Worm (Caenorhabditis elegans): ENCODE measurements around the gene T21D12.11.

Gene T21D12.11

ce11 chrIV:255379-255857, 13.8 kb upstream of the T21D12.11 start, which contains the start of gene rcat-1 (continued):
- TF ChIP-seq hlh-30 (tag; optimal IDR thresholded peaks at IDR 0.05; ENCODE audit: insufficient read depth) (peak; percentile 88), gei-8 (GFP tag; optimal IDR thresholded peaks at IDR 0.05) (no peak), ceh-28 (tag; optimal IDR thresholded peaks at IDR 0.05) (no peak), mdl-1 (tag; optimal IDR thresholded peaks at IDR 0.05) (peak in 1 of 2 experiments; percentile 55), lin-1 (GFP tag; IDR thresholded peaks at IDR 0.05) (no peak), fkh-10 (GFP tag; optimal IDR thresholded peaks at IDR 0.05) (no peak), aly-2 (tag; optimal IDR thresholded peaks at IDR 0.05) (no peak), dve-1 (tag; optimal IDR thresholded peaks at IDR 0.05; ENCODE audit: insufficient read depth) (peak; percentile 83), nhr-11 (tag; optimal IDR thresholded peaks at IDR 0.05) (peak; percentile 73), lsy-2 (tag; optimal IDR thresholded peaks at IDR 0.05) (peak; percentile 29 to 90), dpl-1 (GFP tag; optimal IDR thresholded peaks at IDR 0.05) (peak; percentile 95), aha-1 (tag) (no peak), nhr-6 (tag; optimal IDR thresholded peaks at IDR 0.05) (peak; percentile 89), ztf-7 (tag; optimal IDR thresholded peaks at IDR 0.05) (peak; percentile 22), dmd-6 (GFP tag; IDR thresholded peaks at IDR 0.05) (no peak), spr-3 (GFP tag; optimal IDR thresholded peaks at IDR 0.05) (no peak), ceh-44 (GFP tag; IDR thresholded peaks at IDR 0.05) (no peak), nhr-41 (GFP tag; IDR thresholded peaks at IDR 0.05) (no peak), unc-130 (GFP tag; optimal IDR thresholded peaks at IDR 0.05) (no peak), tra-1 (GFP tag; IDR thresholded peaks at IDR 0.05) (no peak), php-3 (GFP tag; IDR thresholded peaks at IDR 0.05) (0 out of 2 replicates have a peak, but pooled peaks have one; percentile 12), ceh-62 (tag; optimal IDR thresholded peaks at IDR 0.05) (no peak), dmd-9 (GFP tag; IDR thresholded peaks at IDR 0.05) (no peak), ceh-20 (GFP tag; IDR thresholded peaks at IDR 0.05) (no peak), hif-1 (tag; optimal IDR thresholded peaks at IDR 0.05) (peak in 1 of 2 experiments; percentile 61), daf-16 (GFP tag; optimal IDR thresholded peaks at IDR 0.05) (no peak), daf-16 (tag; optimal IDR thresholded peaks at IDR 0.05) (no peak), madf-5 (GFP tag; IDR thresholded peaks at IDR 0.05) (no peak), attf-4 (tag; optimal IDR thresholded peaks at IDR 0.05) (no peak), lim-7 (GFP tag; IDR thresholded peaks at IDR 0.05) (no peak), lin-13 (GFP tag; optimal IDR thresholded peaks at IDR 0.05) (peak; percentile 71), nhr-76 (tag; optimal IDR thresholded peaks at IDR 0.05) (no peak), daf-19 (GFP tag; conservative IDR thresholded peaks at IDR 0.05) (no peak), spr-1 (tag; optimal IDR thresholded peaks at IDR 0.05) (no peak), mep-1 (tag; optimal IDR thresholded peaks at IDR 0.05) (peak; percentile 74), lir-3 (tag; optimal IDR thresholded peaks at IDR 0.05) (no peak), F44E2.7 (GFP tag; IDR thresholded peaks at IDR 0.05) (no peak), D1046.2 (GFP tag; IDR thresholded peaks at IDR 0.05) (no peak), F37D6.2 (tag; optimal IDR thresholded peaks at IDR 0.05) (no peak), ceh-82 (tag; optimal IDR thresholded peaks at IDR 0.05) (no peak), rbr-2 (tag; optimal IDR thresholded peaks at IDR 0.05) (peak; percentile 47), mxl-2 (GFP tag; conservative IDR thresholded peaks at IDR 0.05) (no peak), F26F4.8 (GFP tag; conservative IDR thresholded peaks at IDR 0.05) (no peak), jun-1 (tag; optimal IDR thresholded peaks at IDR 0.05) (no peak), zag-1 (tag; optimal IDR thresholded peaks at IDR 0.05) (no peak), egl-43 (GFP tag; IDR thresholded peaks at IDR 0.05) (no peak), F49E8.2 (tag; optimal IDR thresholded peaks at IDR 0.05; ENCODE audit: borderline replicate concordance) (no peak), Y5F2A.4 (GFP tag; optimal IDR thresholded peaks at IDR 0.05) (no peak), nhr-28 (tag; optimal IDR thresholded peaks at IDR 0.05) (peak; percentile 47), duxl-1 (tag; optimal IDR thresholded peaks at IDR 0.05; ENCODE audit: poor library complexity) (no peak)
